Worm (Caenorhabditis elegans) whole organism, L4 larva: Measurements from ENCODE around the gene F42G2.7.

Experiments used
- F10B5.3 ChIP-seq: sonication (generic microtip); optimal IDR thresholded peaks from 2 replicates; lab custom pipeline; 2016; ENCODE audit warnings: mild to moderate bottlenecking, missing genetic modification characterization, missing compliant biosample characterization
- F44E2.7 ChIP-seq: fragments of 200-800 bp; sonication (Bioruptor generic); IDR thresholded peaks from 2 replicates; pipeline ENCODE4 v2.1.2; 2022; ENCODE audit warnings: missing genetic modification characterization, missing compliant biosample characterization
- F49E8.2 ChIP-seq: sonication (generic microtip); optimal IDR thresholded peaks from 2 replicates; lab custom pipeline; 2016; ENCODE audit warnings: missing compliant biosample characterization, mild to moderate bottlenecking, missing genetic modification characterization, borderline replicate concordance
- R02D3.7 ChIP-seq: fragments of 150-350 bp; sonication (generic microtip); optimal IDR thresholded peaks from 3 replicates; lab custom pipeline; 2014; ENCODE audit warnings: missing biosample characterization, missing genetic modification characterization
- Y105C5A.15 ChIP-seq: fragments of 200-800 bp; sonication (Bioruptor generic); IDR thresholded peaks from 2 replicates; pipeline ENCODE4 v1.3.6; 2022; ENCODE audit warnings: missing genetic modification characterization, missing compliant biosample characterization
- Y5F2A.4 ChIP-seq: fragments of 200-800 bp; sonication (Bioruptor generic); optimal IDR thresholded peaks from 2 replicates; lab custom pipeline; 2018; ENCODE audit warnings: mild to moderate bottlenecking, missing genetic modification characterization, missing compliant biosample characterization
- Y75B8A.6 ChIP-seq: fragments of 200-800 bp; sonication (Bioruptor generic); IDR thresholded peaks from 2 replicates; pipeline ENCODE4 v1.3.6; 2022; ENCODE audit warnings: missing genetic modification reagents, missing genetic modification characterization, missing compliant biosample characterization
- ZK337.2 ChIP-seq: fragments of 200-800 bp; sonication (Bioruptor generic); IDR thresholded peaks from 2 replicates; pipeline ENCODE4 v1.3.6; 2022; ENCODE audit warnings: missing genetic modification reagents, missing genetic modification characterization, missing compliant biosample characterization
- arid-1 ChIP-seq: fragments of 200-800 bp; sonication (Bioruptor generic); conservative IDR thresholded peaks from 2 replicates; pipeline ENCODE4 v1.3.6; 2022; ENCODE audit warnings: missing genetic modification reagents, missing genetic modification characterization, missing compliant biosample characterization
- ceh-20 ChIP-seq: fragments of 200-800 bp; sonication (Bioruptor generic); IDR thresholded peaks from 2 replicates; pipeline ENCODE4 v1.3.6; 2022; ENCODE audit warnings: missing genetic modification reagents, missing genetic modification characterization, missing compliant biosample characterization
- ceh-44 ChIP-seq: fragments of 200-800 bp; sonication (Bioruptor generic); IDR thresholded peaks from 2 replicates; pipeline ENCODE4 v1.3.6; 2022; ENCODE audit warnings: missing genetic modification reagents, missing genetic modification characterization, missing compliant biosample characterization
- ces-1 ChIP-seq: fragments of 150-350 bp; sonication (generic microtip); optimal IDR thresholded peaks from 4 replicates; lab custom pipeline; 2014; ENCODE audit warnings: missing biosample characterization, missing genetic modification reagents, missing genetic modification characterization
- ctbp-1 ChIP-seq: fragments of 200-800 bp; sonication (Bioruptor generic); IDR thresholded peaks from 2 replicates; pipeline ENCODE4 v1.3.6; 2022; ENCODE audit warnings: missing genetic modification reagents, missing genetic modification characterization, missing compliant biosample characterization
- daf-12 ChIP-seq: fragments of 150-350 bp; optimal IDR thresholded peaks from 2 replicates; lab custom pipeline; 2014; ENCODE audit warnings: missing biosample characterization, missing genetic modification reagents, missing genetic modification characterization
- daf-19 ChIP-seq: fragments of 200-800 bp; sonication (Bioruptor generic); conservative IDR thresholded peaks from 2 replicates; pipeline ENCODE4 v1.3.6; 2022; ENCODE audit warnings: missing genetic modification characterization, missing compliant biosample characterization
- daf-8 ChIP-seq: fragments of 200-800 bp; sonication (Bioruptor generic); IDR thresholded peaks from 2 replicates; pipeline ENCODE4 v1.3.6; 2022; ENCODE audit warnings: missing genetic modification characterization, missing compliant biosample characterization
- egl-43 ChIP-seq: fragments of 200-800 bp; sonication (Bioruptor generic); IDR thresholded peaks from 2 replicates; pipeline ENCODE4 v1.3.6; 2022; ENCODE audit warnings: missing genetic modification reagents, missing genetic modification characterization, missing compliant biosample characterization
- fos-1 ChIP-seq: fragments of 150-350 bp; optimal IDR thresholded peaks from 2 replicates; lab custom pipeline; 2014; ENCODE audit warnings: missing biosample characterization, missing genetic modification characterization
- lin-38 ChIP-seq: fragments of 200-800 bp; sonication (Bioruptor generic); IDR thresholded peaks from 2 replicates; pipeline ENCODE4 v1.3.6; 2022; ENCODE audit warnings: missing genetic modification reagents, missing genetic modification characterization, missing compliant biosample characterization
- lin-39 ChIP-seq: fragments of 150-350 bp; optimal IDR thresholded peaks from 2 replicates; lab custom pipeline; 2014; ENCODE audit warnings: missing biosample characterization, missing genetic modification reagents, missing genetic modification characterization
- lir-3 ChIP-seq: sonication (generic microtip); optimal IDR thresholded peaks from 2 replicates; lab custom pipeline; 2016; ENCODE audit warnings: mild to moderate bottlenecking, missing genetic modification characterization, missing compliant biosample characterization
- mdl-1 ChIP-seq, 2 experiments: fragments of 150-350 bp in 1 of 2; sonication (generic microtip) in 1 of 2; optimal IDR thresholded peaks; 2 replicates each; lab custom pipeline; 2014 to 2017; ENCODE audit warnings: missing biosample characterization in 2 of 2, missing genetic modification characterization in 2 of 2
- mxl-2 ChIP-seq: fragments of 200-800 bp; sonication (Bioruptor generic); conservative IDR thresholded peaks from 2 replicates; pipeline ENCODE4 v1.3.6; 2022; ENCODE audit warnings: missing genetic modification reagents, missing genetic modification characterization, missing compliant biosample characterization
- nhr-10 ChIP-seq: fragments of 150-350 bp; optimal IDR thresholded peaks from 2 replicates; lab custom pipeline; 2014; ENCODE audit warnings: missing biosample characterization, missing genetic modification characterization
- nhr-28 ChIP-seq: fragments of 150-350 bp; optimal IDR thresholded peaks from 2 replicates; lab custom pipeline; 2014; ENCODE audit warnings: missing biosample characterization, missing genetic modification characterization
- nhr-6 ChIP-seq: fragments of 150-350 bp; optimal IDR thresholded peaks from 2 replicates; lab custom pipeline; 2014; ENCODE audit warnings: missing biosample characterization, missing genetic modification characterization
- nhr-77 ChIP-seq: fragments of 150-350 bp; optimal IDR thresholded peaks from 2 replicates; lab custom pipeline; 2014; ENCODE audit warnings: missing biosample characterization, missing genetic modification characterization
- rbr-2 ChIP-seq: sonication (generic microtip); optimal IDR thresholded peaks from 2 replicates; lab custom pipeline; 2016; ENCODE audit warnings: missing genotype, missing genetic modification characterization, missing compliant biosample characterization
- snpc-4 ChIP-seq: fragments of 150-350 bp; optimal IDR thresholded peaks from 2 replicates; lab custom pipeline; 2014; ENCODE audit warnings: missing biosample characterization, missing genetic modification characterization
- spr-3 ChIP-seq: fragments of 200-800 bp; sonication (Bioruptor generic); optimal IDR thresholded peaks from 2 replicates; lab custom pipeline; 2018; ENCODE audit warnings: mild to moderate bottlenecking, missing genetic modification characterization, missing compliant biosample characterization
- tra-1 ChIP-seq: fragments of 200-800 bp; sonication (Bioruptor generic); IDR thresholded peaks from 2 replicates; pipeline ENCODE4 v1.3.6; 2022; ENCODE audit warnings: missing genetic modification reagents, missing genetic modification characterization, missing compliant biosample characterization
- unc-130 ChIP-seq: sonication (generic microtip); optimal IDR thresholded peaks from 2 replicates; lab custom pipeline; 2016; ENCODE audit warnings: missing genetic modification reagents, missing genetic modification characterization, missing compliant biosample characterization
- vab-7 ChIP-seq: fragments of 200-800 bp; sonication (Bioruptor generic); IDR thresholded peaks from 2 replicates; pipeline ENCODE4 v1.3.6; 2022; ENCODE audit warnings: missing genetic modification reagents, missing genetic modification characterization, missing compliant biosample characterization
- zag-1 ChIP-seq: fragments of 150-350 bp; optimal IDR thresholded peaks from 2 replicates; lab custom pipeline; 2014; ENCODE audit warnings: missing biosample characterization, missing genetic modification characterization
- zfp-3 ChIP-seq: fragments of 200-800 bp; sonication (Bioruptor generic); conservative IDR thresholded peaks from 2 replicates; pipeline ENCODE4 v1.3.6; 2022; ENCODE audit warnings: missing genetic modification reagents, missing genetic modification characterization, missing compliant biosample characterization
- zip-2 ChIP-seq: fragments of 150-350 bp; optimal IDR thresholded peaks from 2 replicates; lab custom pipeline; 2014; ENCODE audit warnings: missing biosample characterization, missing genetic modification characterization

F42G2.7 gene

ce11 chrII:2390884-2391283 is 27.1 kb upstream of the F42G2.7 start, which contains the start of gene F16G10.10:
F16G10.10 (minus strand) TSS chrII:2390984.
- TF ChIP-seq ceh-20 (GFP tag; lab: Robert Waterston, UW) (no peak), zfp-3 (GFP tag; lab: Robert Waterston, UW) (no peak), lin-38 (GFP tag; lab: Robert Waterston, UW) (no peak), F10B5.3 (tag; lab: Kevin White, UChicago) (no peak), R02D3.7 (tag; lab: Kevin White, UChicago) (no peak), ceh-44 (GFP tag; lab: Robert Waterston, UW) (no peak), daf-8 (no peak), F44E2.7 (no peak), ctbp-1 (GFP tag; lab: Robert Waterston, UW) (no peak), unc-130 (GFP tag; lab: Kevin White, UChicago) (no peak)

DNA sequence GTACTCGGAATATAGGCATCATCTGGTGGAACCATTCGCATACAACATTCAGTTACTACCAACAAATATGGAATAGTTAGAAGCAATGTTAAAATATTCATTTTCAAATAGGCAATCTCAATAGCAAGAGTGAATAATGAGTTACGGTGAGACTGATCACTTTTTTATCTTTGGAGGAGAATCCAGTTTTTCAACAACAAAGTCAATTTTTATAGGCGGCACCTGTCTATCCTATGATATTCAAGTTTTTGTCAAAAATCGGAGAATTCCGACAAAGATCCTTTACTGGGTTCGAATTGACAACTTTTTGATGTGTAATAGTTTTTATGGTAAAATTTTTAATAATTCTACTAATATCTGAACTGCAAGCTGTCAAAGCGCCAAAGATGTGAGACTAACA is 24.1 kb upstream of the F42G2.7 start, which contains the start of gene F16G10.11:
F16G10.11 (minus strand) TSS at position 101 of the 400 bp plus-strand sequence.
- TF ChIP-seq vab-7 (no peak), daf-12 (tag; lab: Kevin White, UChicago) (no peak), ces-1 (GFP tag; lab: Kevin White, UChicago) (no peak), nhr-6 (tag; lab: Kevin White, UChicago) (no peak), rbr-2 (tag; lab: Kevin White, UChicago) (no peak), F10B5.3 (tag; lab: Kevin White, UChicago) (no peak), mdl-1 (tag; optimal IDR thresholded peaks at IDR 0.05; lab: Kevin White, UChicago) (no peak), tra-1 (GFP tag; lab: Robert Waterston, UW) (no peak), nhr-28 (tag; lab: Kevin White, UChicago) (no peak), spr-3 (no peak), lir-3 (tag; lab: Kevin White, UChicago) (no peak), fos-1 (no peak), nhr-10 (tag; lab: Kevin White, UChicago) (no peak), Y5F2A.4 (GFP tag; lab: Kevin White, UChicago) (no peak), zfp-3 (GFP tag; lab: Robert Waterston, UW) (no peak)

DNA sequence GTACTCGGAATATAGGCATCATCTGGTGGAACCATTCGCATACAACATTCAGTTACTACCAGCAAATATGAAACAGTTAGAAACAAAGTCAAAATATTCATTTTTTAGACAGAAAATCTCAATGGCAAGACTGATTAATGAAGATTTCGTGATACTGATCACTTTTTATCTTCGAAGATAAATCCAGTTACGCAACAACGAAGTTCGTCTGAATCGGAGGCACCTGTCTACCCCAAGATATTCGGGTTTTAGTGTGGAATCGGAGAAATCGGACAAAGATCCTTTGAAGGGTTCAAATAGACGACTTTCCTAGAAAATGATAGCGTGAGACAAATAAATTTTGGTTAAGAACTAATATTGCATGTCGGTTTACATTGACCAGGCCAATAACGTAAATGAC is 22.1 kb upstream of the F42G2.7 start, which contains the start of gene F16G10.13:
F16G10.13 (minus strand) TSS at position 101 of the 400 bp plus-strand sequence.
- TF ChIP-seq lin-39 (tag; lab: Kevin White, UChicago) (no peak), lin-38 (GFP tag; lab: Robert Waterston, UW) (no peak), zag-1 (tag; lab: Kevin White, UChicago) (no peak), egl-43 (no peak), arid-1 (no peak), ZK337.2 (no peak), F49E8.2 (tag; lab: Kevin White, UChicago) (no peak), Y75B8A.6 (GFP tag; lab: Robert Waterston, UW) (no peak), mxl-2 (GFP tag; lab: Robert Waterston, UW) (no peak), daf-19 (GFP tag; lab: Robert Waterston, UW) (no peak)

DNA sequence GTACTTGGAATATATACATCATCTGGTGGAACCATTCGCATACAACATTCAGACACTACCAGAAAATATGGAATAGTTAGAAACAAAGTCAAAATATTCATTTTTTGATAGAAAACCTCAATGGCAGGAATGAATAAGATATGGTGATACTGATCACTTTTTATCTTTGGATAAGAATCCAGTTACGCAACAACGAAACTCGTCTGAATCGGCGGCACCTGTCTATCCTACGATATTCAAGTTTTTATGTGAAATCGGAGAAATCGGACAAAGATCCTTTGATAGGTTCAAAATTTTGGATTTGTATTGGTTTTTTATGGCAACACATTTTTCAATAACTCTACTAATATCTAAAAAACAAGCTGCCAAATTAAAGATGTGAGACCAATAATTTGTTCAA is 19.1 kb upstream of the F42G2.7 start, which contains the start of gene F16G10.14:
F16G10.14 (minus strand) TSS at position 101 of the 400 bp plus-strand sequence.
- TF ChIP-seq zip-2 (tag; lab: Kevin White, UChicago) (no peak), snpc-4 (no peak), Y105C5A.15 (GFP tag; lab: Robert Waterston, UW) (no peak), nhr-77 (tag; lab: Kevin White, UChicago) (no peak)
- TF ChIP-seq, all 104 proteins: peak for 0
